Fruit fly (Drosophila melanogaster) whole organism, embryonic: ENCODE measurements around the gene CG34238.
A peak's percentile ranks its signal among the peaks of the same experiment; 100 is the strongest.

ENCODE experiments used
- Abd-B ChIP-seq: fragments of 200-800 bp; sonication (Bioruptor generic); optimal IDR thresholded peaks from 2 replicates; lab custom pipeline; 2018; ENCODE audit warnings: missing biosample characterization, mild to moderate bottlenecking, missing genetic modification characterization, moderate library complexity
- Adf1 ChIP-seq: fragments of 200-800 bp; sonication (Bioruptor generic); IDR thresholded peaks from 2 replicates; pipeline ENCODE4 v1.3.6; 2022; ENCODE audit warnings: missing biosample characterization, missing genetic modification characterization
- B-H1 ChIP-seq: fragments of 200-800 bp; sonication (Bioruptor generic); IDR thresholded peaks from 3 replicates; pipeline ENCODE4 v1.3.6; 2022; ENCODE audit warnings: missing biosample characterization, missing genetic modification characterization
- Blimp-1 ChIP-seq: fragments of 200-800 bp; sonication (Bioruptor generic); optimal IDR thresholded peaks from 3 replicates; lab custom pipeline; 2018; ENCODE audit warnings: missing biosample characterization, missing genetic modification characterization, mild to moderate bottlenecking, moderate library complexity, missing genetic modification reagents
- CG10959 ChIP-seq: fragments of 200-800 bp; sonication (Bioruptor generic); IDR thresholded peaks from 2 replicates; pipeline ENCODE4 v1.3.6; 2022; ENCODE audit warnings: missing biosample characterization, missing genetic modification characterization
- CG11504 ChIP-seq: fragments of 200-800 bp; sonication (Bioruptor generic); optimal IDR thresholded peaks from 3 replicates; lab custom pipeline; 2019; ENCODE audit warnings: missing biosample characterization, mild to moderate bottlenecking, missing genetic modification characterization, moderate library complexity
- CG13424 ChIP-seq: fragments of 200-800 bp; sonication (Bioruptor generic); optimal IDR thresholded peaks from 2 replicates; lab custom pipeline; 2019; ENCODE audit warnings: missing biosample characterization, mild to moderate bottlenecking, missing genetic modification characterization, moderate library complexity
- CG15269 ChIP-seq: fragments of 200-800 bp; sonication (Bioruptor generic); optimal IDR thresholded peaks from 2 replicates; lab custom pipeline; 2018; ENCODE audit warnings: missing biosample characterization, mild to moderate bottlenecking, missing genetic modification characterization, moderate library complexity
- CG1647 ChIP-seq: fragments of 200-800 bp; sonication (Bioruptor generic); optimal IDR thresholded peaks from 3 replicates; lab custom pipeline; 2016; ENCODE audit warnings: missing biosample characterization, missing genetic modification characterization
- CG16779 ChIP-seq: fragments of 200-800 bp; sonication (Bioruptor generic); IDR thresholded peaks from 2 replicates; pipeline ENCODE4 v1.3.6; 2022; ENCODE audit warnings: missing biosample characterization, missing genetic modification characterization
- CG18476 ChIP-seq: fragments of 200-800 bp; sonication (Bioruptor generic); optimal IDR thresholded peaks from 2 replicates; lab custom pipeline; 2016; ENCODE audit warnings: missing biosample characterization, mild to moderate bottlenecking, missing genetic modification characterization
- CG18599 ChIP-seq: fragments of 200-800 bp; sonication (Bioruptor generic); optimal IDR thresholded peaks from 3 replicates; lab custom pipeline; 2017; ENCODE audit warnings: missing biosample characterization, missing genetic modification characterization, mild to moderate bottlenecking, moderate library complexity, missing genetic modification reagents
- CG2202 ChIP-seq: fragments of 200-800 bp; sonication (Bioruptor generic); optimal IDR thresholded peaks from 2 replicates; lab custom pipeline; 2018; ENCODE audit warnings: missing biosample characterization, mild to moderate bottlenecking, missing genetic modification characterization
- CG30403 ChIP-seq: fragments of 200-800 bp; sonication (Bioruptor generic); optimal IDR thresholded peaks from 3 replicates; lab custom pipeline; 2016; ENCODE audit warnings: missing biosample characterization, missing genetic modification characterization
- CG33557 ChIP-seq: fragments of 200-800 bp; sonication (Bioruptor generic); optimal IDR thresholded peaks from 2 replicates; lab custom pipeline; 2019; ENCODE audit warnings: missing biosample characterization, mild to moderate bottlenecking, missing genetic modification characterization, moderate library complexity
- CG42726 ChIP-seq: fragments of 200-800 bp; sonication (Bioruptor generic); IDR thresholded peaks from 2 replicates; pipeline ENCODE4 v1.3.6; 2022; ENCODE audit warnings: missing biosample characterization, missing genetic modification characterization; ENCODE audit not compliant: partially characterized antibody
- CG6765 ChIP-seq: fragments of 200-800 bp; sonication (Bioruptor generic); optimal IDR thresholded peaks from 3 replicates; lab custom pipeline; 2017; ENCODE audit warnings: missing biosample characterization, mild to moderate bottlenecking, missing genetic modification characterization
- CG7839 ChIP-seq: fragments of 200-800 bp; sonication (Bioruptor generic); optimal IDR thresholded peaks from 3 replicates; lab custom pipeline; 2018; ENCODE audit warnings: missing biosample characterization, mild to moderate bottlenecking, missing genetic modification characterization, moderate library complexity
- CG9876 ChIP-seq: fragments of 200-800 bp; sonication (Bioruptor generic); optimal IDR thresholded peaks from 2 replicates; lab custom pipeline; 2016; ENCODE audit warnings: missing biosample characterization, missing genetic modification characterization
- Camta ChIP-seq: fragments of 200-800 bp; sonication (Bioruptor generic); optimal IDR thresholded peaks from 2 replicates; lab custom pipeline; 2016; ENCODE audit warnings: missing biosample characterization, missing genetic modification characterization
- CoRest ChIP-seq: fragments of 200-800 bp; sonication (Bioruptor generic); optimal IDR thresholded peaks from 3 replicates; lab custom pipeline; 2018; ENCODE audit warnings: missing biosample characterization, mild to moderate bottlenecking, missing genetic modification characterization, moderate library complexity
- D ChIP-seq, 2 experiments: fragments of 200-800 bp in 1 of 2; fragments of >200 bp in 1 of 2; sonication (Bioruptor generic) in 1 of 2; optimal IDR thresholded peaks; 2 replicates in 1 of 2; 3 replicates in 1 of 2; lab custom pipeline; 2017; ENCODE audit warnings: mild to moderate bottlenecking in 1 of 2, missing biosample characterization in 1 of 2, missing genetic modification characterization in 1 of 2, missing genetic modification reagents in 1 of 2
- Elba2 ChIP-seq: fragments of 200-800 bp; sonication (Bioruptor generic); optimal IDR thresholded peaks from 3 replicates; lab custom pipeline; 2016; ENCODE audit warnings: missing biosample characterization, missing genetic modification characterization
- Gsc ChIP-seq: fragments of 200-800 bp; sonication (Bioruptor generic); IDR thresholded peaks from 2 replicates; pipeline ENCODE4 v1.3.6; 2022; ENCODE audit warnings: missing biosample characterization, missing genetic modification characterization
- Hand ChIP-seq: fragments of 200-800 bp; sonication (Bioruptor generic); optimal IDR thresholded peaks from 2 replicates; lab custom pipeline; 2017; ENCODE audit warnings: mild to moderate bottlenecking, missing biosample characterization, missing genetic modification reagents, missing genetic modification characterization
- Lim3 ChIP-seq: fragments of 200-800 bp; sonication (Bioruptor generic); IDR thresholded peaks from 2 replicates; pipeline ENCODE4 v1.3.6; 2022; ENCODE audit warnings: missing biosample characterization, missing genetic modification characterization
- NK7.1 ChIP-seq: fragments of 200-800 bp; sonication (Bioruptor generic); optimal IDR thresholded peaks from 3 replicates; lab custom pipeline; 2016; ENCODE audit warnings: missing biosample characterization, missing genetic modification characterization
- Oaz ChIP-seq: fragments of 200-800 bp; sonication (Bioruptor generic); IDR thresholded peaks from 2 replicates; pipeline ENCODE4 v1.3.6; 2022; ENCODE audit warnings: missing biosample characterization, missing genetic modification characterization
- Tbp ChIP-seq: fragments of >200 bp; optimal IDR thresholded peaks from 2 replicates; lab custom pipeline; 2018; ENCODE audit warnings: missing biosample characterization, missing genetic modification characterization
- ab ChIP-seq: fragments of 200-800 bp; sonication (Bioruptor generic); optimal IDR thresholded peaks from 2 replicates; lab custom pipeline; 2016; ENCODE audit warnings: missing biosample characterization, missing genetic modification characterization
- ci ChIP-seq: fragments of 200-800 bp; sonication (Bioruptor generic); IDR thresholded peaks from 3 replicates; pipeline ENCODE4 v1.3.6; 2022; ENCODE audit warnings: missing biosample characterization, missing genetic modification characterization
- dmrt99B ChIP-seq: fragments of 200-800 bp; sonication (Bioruptor generic); optimal IDR thresholded peaks from 2 replicates; lab custom pipeline; 2018; ENCODE audit warnings: missing biosample characterization, mild to moderate bottlenecking, missing genetic modification characterization, moderate library complexity
- dpn ChIP-seq, 2 experiments: fragments of 200-800 bp; sonication (Bioruptor generic); optimal IDR thresholded peaks; 3 replicates each; lab custom pipeline; 2016; ENCODE audit warnings: missing biosample characterization in 2 of 2, missing genetic modification characterization in 2 of 2
- gem ChIP-seq: fragments of 200-800 bp; sonication (Bioruptor generic); optimal IDR thresholded peaks from 2 replicates; lab custom pipeline; 2019; ENCODE audit warnings: missing biosample characterization, mild to moderate bottlenecking, missing genetic modification characterization, moderate library complexity
- jigr1 ChIP-seq: fragments of 200-800 bp; sonication (Bioruptor generic); IDR thresholded peaks from 3 replicates; pipeline ENCODE4 v1.3.6; 2022; ENCODE audit warnings: missing biosample characterization, missing genetic modification characterization
- klu ChIP-seq: fragments of 200-800 bp; sonication (Bioruptor generic); IDR thresholded peaks from 2 replicates; pipeline ENCODE4 v1.3.6; 2022; ENCODE audit warnings: missing biosample characterization, missing genetic modification characterization
- lab ChIP-seq: fragments of 200-800 bp; sonication (Bioruptor generic); optimal IDR thresholded peaks from 3 replicates; lab custom pipeline; 2017; ENCODE audit warnings: missing biosample characterization, missing genetic modification characterization, mild to moderate bottlenecking, moderate library complexity, missing genetic modification reagents
- mam ChIP-seq: fragments of 200-800 bp; sonication (Bioruptor generic); optimal IDR thresholded peaks from 3 replicates; lab custom pipeline; 2016; ENCODE audit warnings: missing biosample characterization, missing genetic modification characterization
- org-1 ChIP-seq: fragments of 200-800 bp; sonication (Bioruptor generic); optimal IDR thresholded peaks from 2 replicates; lab custom pipeline; 2017; ENCODE audit warnings: missing biosample characterization, missing genetic modification characterization
- p53 ChIP-seq: fragments of 200-800 bp; sonication (Bioruptor generic); optimal IDR thresholded peaks from 2 replicates; lab custom pipeline; 2016; ENCODE audit warnings: missing biosample characterization, missing genetic modification characterization
- pum ChIP-seq: fragments of 200-800 bp; sonication (Bioruptor generic); optimal IDR thresholded peaks from 2 replicates; lab custom pipeline; 2016; ENCODE audit warnings: missing biosample characterization, missing genetic modification characterization
- ranshi ChIP-seq: fragments of 200-800 bp; sonication (Bioruptor generic); IDR thresholded peaks from 2 replicates; pipeline ENCODE4 v1.3.6; 2022; ENCODE audit warnings: missing biosample characterization, missing genetic modification characterization
- sc ChIP-seq, 3 experiments: fragments of >200 bp in 2 of 3; fragments of 200-800 bp in 1 of 3; sonication (Bioruptor generic) in 1 of 3; optimal IDR thresholded peaks; 2 replicates in 2 of 3; 3 replicates in 1 of 3; lab custom pipeline; 2017; ENCODE audit warnings: mild to moderate bottlenecking in 1 of 3, missing biosample characterization in 1 of 3, missing genetic modification characterization in 1 of 3, missing genetic modification reagents in 1 of 3
- scrt ChIP-seq: fragments of 200-800 bp; sonication (Bioruptor generic); optimal IDR thresholded peaks from 2 replicates; lab custom pipeline; 2018; ENCODE audit warnings: missing biosample characterization, mild to moderate bottlenecking, missing genetic modification characterization, moderate library complexity
- sens-2 ChIP-seq: fragments of 200-800 bp; sonication (Bioruptor generic); IDR thresholded peaks from 2 replicates; pipeline ENCODE4 v1.3.6; 2022; ENCODE audit warnings: missing biosample characterization, missing genetic modification characterization
- sim ChIP-seq: fragments of 200-800 bp; sonication (Bioruptor generic); IDR thresholded peaks from 2 replicates; pipeline ENCODE4 v1.3.6; 2022; ENCODE audit warnings: missing biosample characterization, missing genetic modification characterization
- tin ChIP-seq: fragments of 200-800 bp; sonication (Bioruptor generic); optimal IDR thresholded peaks from 3 replicates; lab custom pipeline; 2016; ENCODE audit warnings: missing biosample characterization, missing genetic modification characterization
- tio ChIP-seq: fragments of 200-800 bp; sonication (Bioruptor generic); optimal IDR thresholded peaks from 2 replicates; lab custom pipeline; 2017; ENCODE audit warnings: missing biosample characterization, missing genetic modification characterization, inconsistent platforms
- zen ChIP-seq: fragments of 200-800 bp; sonication (Bioruptor generic); optimal IDR thresholded peaks from 3 replicates; lab custom pipeline; 2018; ENCODE audit warnings: missing biosample characterization, mild to moderate bottlenecking, missing genetic modification characterization, moderate library complexity

CG34238 gene

DNA sequence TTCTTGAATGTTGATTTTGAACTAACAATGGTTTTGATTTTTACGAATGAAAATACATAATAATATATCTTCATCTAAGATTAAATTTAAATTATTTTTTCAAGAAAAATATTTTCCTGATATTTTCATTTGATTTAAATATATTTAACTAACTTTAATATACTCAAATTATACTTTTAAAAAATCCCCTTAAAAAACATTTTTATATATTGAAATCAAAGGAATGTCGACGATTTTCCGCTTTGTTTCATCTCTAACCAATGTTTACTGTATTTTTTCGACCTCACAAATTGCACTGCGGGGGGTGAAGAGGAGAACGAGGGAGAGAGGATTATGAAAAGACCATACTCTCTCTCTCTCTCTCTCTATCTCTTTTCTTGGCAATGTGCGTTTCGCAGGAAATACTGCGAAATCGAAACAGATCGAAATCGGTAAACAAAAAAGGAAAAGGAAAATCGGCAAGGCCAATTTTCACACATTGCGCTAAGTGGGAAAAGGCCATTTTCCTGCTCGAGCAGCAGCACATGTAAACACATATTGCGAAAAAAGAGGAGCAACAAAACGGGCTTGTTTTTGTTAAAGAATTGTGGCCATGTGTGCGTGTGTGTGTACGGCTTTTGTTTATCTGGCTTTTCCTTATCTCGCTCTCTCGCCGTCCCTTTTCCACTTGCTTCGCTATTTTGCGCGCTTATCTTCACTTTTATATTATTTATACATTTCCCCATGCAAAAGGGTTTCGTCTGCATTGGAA lies 33.9 kb downstream of the CG34238 start (continued):
- TF ChIP-seq klu (GFP tag; lab: Robert Waterston, UW) (no peak), dpn (GFP tag; optimal IDR thresholded peaks at IDR 0.05; lab: Kevin White, UChicago) (no peak), tin (GFP tag; lab: Kevin White, UChicago) (no peak), ci (GFP tag; lab: Robert Waterston, UW) (peak; percentile 27; the same call in 1 of the 3 replicates), CG13424 (no peak), lab (GFP tag; lab: Kevin White, UChicago) (no peak), scrt (no peak), CG10959 (GFP tag; lab: Robert Waterston, UW) (no peak), CG16779 (no peak), CG18476 (GFP tag; lab: Kevin White, UChicago) (no peak), CoRest (tag; lab: Kevin White, UChicago) (no peak), Oaz (GFP tag; lab: Robert Waterston, UW) (no peak), sens-2 (GFP tag; lab: Robert Waterston, UW) (no peak), CG11504 (tag; lab: Kevin White, UChicago) (peak; percentile 43), zen (peak; percentile 38), sim (GFP tag; lab: Robert Waterston, UW) (no peak), Lim3 (no peak), CG2202 (no peak), CG9876 (GFP tag; lab: Kevin White, UChicago) (no peak), Blimp-1 (GFP tag; lab: Kevin White, UChicago) (peak; percentile 29), CG42726 (GFP tag; lab: Robert Waterston, UW) (no peak), Abd-B (no peak), CG6765 (GFP tag; lab: Kevin White, UChicago) (no peak), B-H1 (GFP tag; lab: Robert Waterston, UW) (no peak), CG1647 (GFP tag; lab: Kevin White, UChicago) (no peak), pum (GFP tag; lab: Kevin White, UChicago) (no peak), mam (GFP tag; lab: Kevin White, UChicago) (no peak), Hand (GFP tag; lab: Kevin White, UChicago) (no peak), Tbp (GFP tag; lab: Kevin White, UChicago) (no peak), Camta (no peak), dmrt99B (tag; lab: Kevin White, UChicago) (peak; percentile 18), Adf1 (no peak), gem (peak; percentile 52), ab (no peak), CG15269 (tag; lab: Kevin White, UChicago) (no peak), CG7839 (tag; lab: Kevin White, UChicago) (peak; percentile 23), sc (optimal IDR thresholded peaks at IDR 0.05; lab: Kevin White, UChicago) (no peak), sc (GFP tag; optimal IDR thresholded peaks at IDR 0.05; lab: Kevin White, UChicago) (no peak), org-1 (GFP tag; lab: Kevin White, UChicago) (no peak), CG18599 (GFP tag; lab: Kevin White, UChicago) (peak; percentile 23), ranshi (GFP tag; lab: Robert Waterston, UW) (no peak), jigr1 (no peak), p53 (no peak), Elba2 (GFP tag; lab: Kevin White, UChicago) (no peak), CG30403 (no peak), tio (no peak), NK7.1 (no peak), Gsc (GFP tag; lab: Robert Waterston, UW) (no peak), CG33557 (no peak), D (optimal IDR thresholded peaks at IDR 0.05; lab: Kevin White, UChicago) (no peak), D (GFP tag; optimal IDR thresholded peaks at IDR 0.05; lab: Kevin White, UChicago) (no peak)
